Fruit fly (Drosophila melanogaster): ENCODE measurements around the gene CG9630.

Gene CG9630

DNA sequence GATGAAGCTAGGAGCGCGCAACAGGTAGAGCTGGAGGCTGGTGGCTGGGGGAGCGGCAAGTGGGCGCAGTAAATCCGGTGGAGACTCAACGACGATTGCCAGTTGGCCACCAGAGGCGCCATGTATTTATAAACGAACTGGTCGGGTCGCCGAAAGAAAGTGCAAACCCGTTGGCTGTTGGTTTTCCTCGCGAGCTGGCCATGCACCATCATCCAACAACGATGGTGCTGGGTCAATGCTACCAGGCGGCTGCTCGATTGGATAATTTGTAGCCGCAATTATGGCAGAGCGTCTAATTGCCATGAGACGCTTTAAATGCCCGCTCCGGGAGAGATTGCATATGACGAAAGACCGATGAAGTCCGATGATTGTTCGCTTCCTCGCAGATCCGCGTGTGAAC lies 41.0 kb upstream of the CG9630 start, which contains the start of gene CG11693:
Gene CG11693, minus strand, starts transcription at position 101 of the 400 bp plus-strand sequence.
- no peak for TF ChIP-seq Ets98B (GFP tag; IDR thresholded peaks at IDR 0.05)
- TF ChIP-seq CG32121 (GFP tag; IDR thresholded peaks at IDR 0.05): no peak
- TF ChIP-seq fd96Ca (GFP tag; IDR thresholded peaks at IDR 0.05): no peak
- no peak for TF ChIP-seq Pif1A (GFP tag; optimal IDR thresholded peaks at IDR 0.05)
- TF ChIP-seq CG17806 (tag; optimal IDR thresholded peaks at IDR 0.05): no peak
- no peak for TF ChIP-seq CG4496 (GFP tag; IDR thresholded peaks at IDR 0.05)
- TF ChIP-seq D1 (tag; optimal IDR thresholded peaks at IDR 0.05): no peak
- TF ChIP-seq CG8301 (tag; optimal IDR thresholded peaks at IDR 0.05): no peak
- TF ChIP-seq CG9948 (tag; optimal IDR thresholded peaks at IDR 0.05): no peak
- TF ChIP-seq CG15710 (tag; optimal IDR thresholded peaks at IDR 0.05): no peak
- no peak for TF ChIP-seq CG12605 (GFP tag; IDR thresholded peaks at IDR 0.05)
- TF ChIP-seq gl (tag; optimal IDR thresholded peaks at IDR 0.05): no peak

DNA sequence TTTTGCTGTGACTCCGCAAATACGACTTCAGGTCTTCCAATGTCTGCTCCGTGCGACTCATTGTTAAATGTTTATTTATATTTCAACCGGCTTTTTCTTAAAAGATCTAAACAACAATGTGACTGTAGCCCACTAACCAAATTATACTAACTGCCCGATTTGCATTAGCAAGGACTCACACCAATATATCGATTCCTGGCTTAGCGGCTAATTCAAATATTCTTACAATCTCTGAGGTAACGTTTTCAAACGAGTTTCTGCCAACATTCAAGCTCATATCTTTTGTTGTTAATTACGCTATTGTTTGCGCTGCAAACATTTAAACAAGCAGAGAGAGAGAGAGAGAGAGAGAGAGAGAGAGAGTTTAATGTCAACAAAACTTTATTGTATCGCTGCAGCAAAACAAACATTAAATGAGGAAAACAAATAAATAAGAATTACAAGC lies 38.8 kb upstream of the CG9630 start, which contains the start of gene tex:
Gene tex, minus strand, starts transcription at position 131 of the 445 bp plus-strand sequence.
- TF ChIP-seq CG4496 (GFP tag; IDR thresholded peaks at IDR 0.05) (no peak), Pif1B (GFP tag; optimal IDR thresholded peaks at IDR 0.05) (no peak), Ets98B (GFP tag; IDR thresholded peaks at IDR 0.05) (no peak), EcR (GFP tag; optimal IDR thresholded peaks at IDR 0.05) (no peak), CG12605 (GFP tag; IDR thresholded peaks at IDR 0.05) (no peak), CG17806 (tag; optimal IDR thresholded peaks at IDR 0.05) (no peak), Pif1A (GFP tag; optimal IDR thresholded peaks at IDR 0.05) (no peak), CG10348 (GFP tag; IDR thresholded peaks at IDR 0.05) (no peak), CG34367 (tag; optimal IDR thresholded peaks at IDR 0.05) (no peak), CG13204 (GFP tag; optimal IDR thresholded peaks at IDR 0.05) (no peak), CG9948 (tag; optimal IDR thresholded peaks at IDR 0.05) (no peak), fd96Ca (GFP tag; IDR thresholded peaks at IDR 0.05) (no peak), CG8159 (tag; optimal IDR thresholded peaks at IDR 0.05) (no peak), Snoo (tag; optimal IDR thresholded peaks at IDR 0.05) (no peak), CG14655 (GFP tag; optimal IDR thresholded peaks at IDR 0.05) (no peak)

DNA sequence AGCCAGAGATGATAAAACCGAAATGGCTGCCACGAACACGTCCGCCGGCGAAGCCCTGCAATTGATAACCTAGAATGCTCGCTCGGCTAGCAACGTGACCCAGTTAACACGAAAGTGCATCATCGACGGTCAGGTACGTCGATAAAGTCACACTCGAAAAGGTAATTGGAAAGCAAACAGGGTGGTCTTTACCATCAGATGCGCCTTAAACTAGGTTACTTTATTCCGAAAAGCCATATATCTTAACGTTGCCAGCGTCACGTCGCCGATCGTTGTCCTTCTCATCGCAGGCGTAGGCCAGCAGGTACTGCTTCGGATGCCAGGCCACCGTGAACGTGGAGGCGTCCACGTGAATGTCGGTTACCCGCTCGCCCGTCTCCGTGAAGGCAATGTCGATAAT lies 37.6 kb upstream of the CG9630 start:
- TF ChIP-seq CG17806 (tag; optimal IDR thresholded peaks at IDR 0.05): no peak
- TF ChIP-seq Snoo (tag; optimal IDR thresholded peaks at IDR 0.05): no peak
- no peak for TF ChIP-seq rn (GFP tag; IDR thresholded peaks at IDR 0.05)
- TF ChIP-seq Pif1B (GFP tag; optimal IDR thresholded peaks at IDR 0.05): no peak
- no peak for TF ChIP-seq CG14655 (GFP tag; optimal IDR thresholded peaks at IDR 0.05)
- TF ChIP-seq D1 (tag; optimal IDR thresholded peaks at IDR 0.05): no peak
- TF ChIP-seq CG8301 (tag; optimal IDR thresholded peaks at IDR 0.05): no peak
- no peak for TF ChIP-seq EcR (GFP tag; optimal IDR thresholded peaks at IDR 0.05)
- TF ChIP-seq CG34367 (tag; optimal IDR thresholded peaks at IDR 0.05): no peak
- TF ChIP-seq CG8159 (tag; optimal IDR thresholded peaks at IDR 0.05): no peak
- no peak for TF ChIP-seq CG4496 (GFP tag; IDR thresholded peaks at IDR 0.05)

DNA sequence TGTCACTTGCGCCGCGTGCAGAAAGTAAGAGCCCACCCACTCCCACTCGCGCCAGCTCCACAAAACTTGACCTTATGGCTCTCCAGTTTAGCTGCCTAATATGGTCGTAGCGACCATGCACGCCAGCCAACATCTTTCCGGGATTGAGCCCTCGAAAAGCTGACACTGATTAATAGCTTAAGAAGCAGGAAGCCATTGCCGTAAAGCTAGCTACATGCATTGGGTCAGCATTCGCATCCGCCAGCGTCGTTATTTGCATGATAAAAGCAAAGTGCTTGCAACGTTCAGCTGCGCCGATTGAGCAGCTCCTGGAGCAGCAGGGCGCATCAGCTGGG lies 37.2 kb upstream of the CG9630 start:
- TF ChIP-seq Ets98B (GFP tag; IDR thresholded peaks at IDR 0.05) (no peak), CG13204 (GFP tag; optimal IDR thresholded peaks at IDR 0.05) (no peak), D1 (tag; optimal IDR thresholded peaks at IDR 0.05) (no peak), CG9948 (tag; optimal IDR thresholded peaks at IDR 0.05) (no peak), CG17806 (tag; optimal IDR thresholded peaks at IDR 0.05) (no peak), Snoo (tag; optimal IDR thresholded peaks at IDR 0.05) (no peak), CG15710 (tag; optimal IDR thresholded peaks at IDR 0.05) (no peak), CG12605 (GFP tag; IDR thresholded peaks at IDR 0.05) (no peak), CG34367 (tag; optimal IDR thresholded peaks at IDR 0.05) (no peak), rn (GFP tag; IDR thresholded peaks at IDR 0.05) (no peak), CG8301 (tag; optimal IDR thresholded peaks at IDR 0.05) (no peak), gl (tag; optimal IDR thresholded peaks at IDR 0.05) (no peak)

DNA sequence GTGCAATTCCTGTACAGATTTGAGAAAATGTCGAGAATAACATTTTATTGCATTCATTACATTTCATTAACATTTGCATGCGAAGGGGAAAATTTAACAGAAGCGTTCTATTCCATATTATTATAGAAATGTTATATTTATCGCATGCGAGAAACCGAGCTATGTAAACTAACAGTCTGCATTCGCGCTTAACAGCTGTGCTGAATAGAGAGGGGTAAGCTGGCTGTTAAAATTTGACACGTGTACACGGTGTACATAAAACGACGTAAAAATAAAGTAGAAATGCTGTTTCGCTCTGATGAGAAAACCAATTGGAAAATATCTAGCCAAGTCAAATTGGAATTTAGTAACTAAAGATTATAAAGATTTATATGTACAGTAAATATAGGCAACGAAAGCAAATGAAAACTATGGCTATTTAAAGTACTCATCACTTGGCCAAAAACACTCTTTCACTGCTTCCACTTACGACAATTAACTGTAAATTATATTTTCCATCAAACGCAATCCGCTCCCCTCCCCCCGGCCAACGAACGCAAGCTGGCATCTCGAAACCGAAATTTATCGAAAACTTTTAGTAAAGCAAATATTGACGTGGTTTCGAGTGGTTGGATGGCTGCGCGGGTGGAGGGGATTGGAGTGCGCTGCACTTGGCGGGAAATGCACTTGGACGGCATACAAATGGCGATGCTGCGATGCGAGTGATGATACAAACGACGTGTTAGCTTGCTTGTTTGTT lies 36.7 kb upstream of the CG9630 start:
- TF ChIP-seq Pif1B (GFP tag; optimal IDR thresholded peaks at IDR 0.05): no peak
- no peak for TF ChIP-seq CG10348 (GFP tag; IDR thresholded peaks at IDR 0.05)
- TF ChIP-seq CG9948 (tag; optimal IDR thresholded peaks at IDR 0.05): no peak
- TF ChIP-seq Snoo (tag; optimal IDR thresholded peaks at IDR 0.05): no peak
- TF ChIP-seq rn (GFP tag; IDR thresholded peaks at IDR 0.05): no peak
- no peak for TF ChIP-seq CG34367 (tag; optimal IDR thresholded peaks at IDR 0.05)
- TF ChIP-seq CG13204 (GFP tag; optimal IDR thresholded peaks at IDR 0.05): no peak
- no peak for TF ChIP-seq EcR (GFP tag; optimal IDR thresholded peaks at IDR 0.05)
- TF ChIP-seq Ets98B (GFP tag; IDR thresholded peaks at IDR 0.05): no peak
- no peak for TF ChIP-seq gl (tag; optimal IDR thresholded peaks at IDR 0.05)
- no peak for TF ChIP-seq CG8301 (tag; optimal IDR thresholded peaks at IDR 0.05)
- no peak for TF ChIP-seq CG12605 (GFP tag; IDR thresholded peaks at IDR 0.05)
- no peak for TF ChIP-seq CG14655 (GFP tag; optimal IDR thresholded peaks at IDR 0.05)
- no peak for TF ChIP-seq CG32121 (GFP tag; IDR thresholded peaks at IDR 0.05)
- TF ChIP-seq fd96Ca (GFP tag; IDR thresholded peaks at IDR 0.05): no peak
- TF ChIP-seq D1 (tag; optimal IDR thresholded peaks at IDR 0.05): no peak
- no peak for TF ChIP-seq CG8159 (tag; optimal IDR thresholded peaks at IDR 0.05)
- TF ChIP-seq CG4496 (GFP tag; IDR thresholded peaks at IDR 0.05): no peak

DNA sequence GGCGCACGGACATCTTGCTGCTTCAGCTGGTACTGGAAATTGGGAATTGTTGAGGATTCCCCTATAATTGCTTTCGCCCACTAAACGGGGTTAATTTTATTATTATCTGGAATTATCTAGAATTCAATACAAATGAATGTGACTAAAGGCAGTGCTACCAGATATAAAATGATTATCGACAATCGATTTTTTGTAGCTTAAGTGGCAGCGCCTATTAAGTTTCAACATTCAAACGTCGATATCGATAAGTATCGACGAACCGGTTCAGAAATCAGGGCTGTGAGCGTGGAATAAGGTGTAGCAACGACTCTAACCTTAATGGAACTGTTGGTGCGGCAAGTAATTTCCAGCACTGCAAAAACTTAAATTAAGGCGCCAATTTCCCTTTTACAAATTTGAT lies 35.4 kb upstream of the CG9630 start, which contains the start of gene Sgt1:
Gene Sgt1, minus strand, starts transcription at position 165 of the 400 bp plus-strand sequence.
- TF ChIP-seq Pif1B (GFP tag; optimal IDR thresholded peaks at IDR 0.05) (no peak), CG32121 (GFP tag; IDR thresholded peaks at IDR 0.05) (0 out of 2 replicates have a peak, but pooled peaks have one; percentile 11)
